Fruit fly (Drosophila melanogaster): ENCODE results near the gene Glys.

Glys gene

dm6 chr3R:15112232-15112631 lies 35.1 kb downstream of the Glys start (continued):
- TF ChIP-seq fkh (GFP tag; optimal IDR thresholded peaks at IDR 0.05) (no peak), lz (GFP tag; optimal IDR thresholded peaks at IDR 0.05) (no peak), CG6854 (GFP tag; optimal IDR thresholded peaks at IDR 0.05) (no peak), Ets21C (GFP tag; optimal IDR thresholded peaks at IDR 0.05) (no peak), Blimp-1 (GFP tag; optimal IDR thresholded peaks at IDR 0.05) (no peak), fd59A (GFP tag; optimal IDR thresholded peaks at IDR 0.05) (no peak), CG31627 (GFP tag; optimal IDR thresholded peaks at IDR 0.05) (no peak), CG11902 (GFP tag; optimal IDR thresholded peaks at IDR 0.05) (no peak), CG7368 (GFP tag; optimal IDR thresholded peaks at IDR 0.05) (peak; percentile 9), ss (GFP tag; optimal IDR thresholded peaks at IDR 0.05) (peak; percentile 67), CG6163 (GFP tag; IDR thresholded peaks at IDR 0.05) (peak; percentile 88), Smox (GFP tag; optimal IDR thresholded peaks at IDR 0.05) (no peak), CG6276 (GFP tag; optimal IDR thresholded peaks at IDR 0.05) (no peak), Met (GFP tag; optimal IDR thresholded peaks at IDR 0.05) (no peak), CG15336 (GFP tag; IDR thresholded peaks at IDR 0.05) (peak; percentile 57; the same call in 1 of the 2 replicates), Hr39 (GFP tag; optimal IDR thresholded peaks at IDR 0.05) (no peak)

dm6 chr3R:15110135-15110534 lies 37.2 kb downstream of the Glys start:
- TF ChIP-seq Sox14 (GFP tag; optimal IDR thresholded peaks at IDR 0.05) (no peak), ss (GFP tag; optimal IDR thresholded peaks at IDR 0.05) (peak in 1 of 2 experiments; percentile 8), Hr4 (GFP tag; optimal IDR thresholded peaks at IDR 0.05) (peak; percentile 56), CG3032 (tag; optimal IDR thresholded peaks at IDR 0.05) (peak; percentile 1), Sox15 (GFP tag; optimal IDR thresholded peaks at IDR 0.05) (no peak), acj6 (GFP tag; optimal IDR thresholded peaks at IDR 0.05) (peak; percentile 14), CG6163 (GFP tag; IDR thresholded peaks at IDR 0.05) (peak; percentile 59; the same call in 2 of the 3 replicates), CG3919 (GFP tag; optimal IDR thresholded peaks at IDR 0.05) (peak; percentile 13), CG32006 (GFP tag; optimal IDR thresholded peaks at IDR 0.05) (peak; percentile 64), eg (GFP tag; IDR thresholded peaks at IDR 0.05) (peak; percentile 66; the same call in 1 of the 3 replicates), salr (GFP tag; optimal IDR thresholded peaks at IDR 0.05) (peak in 1 of 2 experiments; percentile 27), achi (GFP tag; optimal IDR thresholded peaks at IDR 0.05) (peak; percentile 11), pdm3 (GFP tag; optimal IDR thresholded peaks at IDR 0.05) (peak; percentile 30), CG8119 (GFP tag; IDR thresholded peaks at IDR 0.05) (peak; percentile 54), CG4318 (GFP tag; optimal IDR thresholded peaks at IDR 0.05) (peak; percentile 23), Eip75B (GFP tag; optimal IDR thresholded peaks at IDR 0.05) (no peak), Smox (GFP tag; optimal IDR thresholded peaks at IDR 0.05) (no peak), net (GFP tag; optimal IDR thresholded peaks at IDR 0.05) (peak; percentile 9), Eip78C (GFP tag) (peak; percentile 69), CG6854 (GFP tag; optimal IDR thresholded peaks at IDR 0.05) (no peak), CG6276 (GFP tag; optimal IDR thresholded peaks at IDR 0.05) (peak; percentile 34), svp (GFP tag) (peak; percentile 45), CG15336 (GFP tag; IDR thresholded peaks at IDR 0.05) (peak; percentile 67; the same call in 1 of the 2 replicates), OdsH (GFP tag; optimal IDR thresholded peaks at IDR 0.05) (peak; percentile 21), cyc (GFP tag; optimal IDR thresholded peaks at IDR 0.05) (no peak), CG6792 (GFP tag; optimal IDR thresholded peaks at IDR 0.05) (no peak), CG7368 (GFP tag; optimal IDR thresholded peaks at IDR 0.05) (no peak)

- TF ChIP-seq Eip75B (GFP tag; optimal IDR thresholded peaks at IDR 0.05) (peak; percentile 81), CG3032 (tag; optimal IDR thresholded peaks at IDR 0.05) (peak; percentile 68), Smox (GFP tag; optimal IDR thresholded peaks at IDR 0.05) (peak; percentile 85), Met (GFP tag; optimal IDR thresholded peaks at IDR 0.05) (peak; percentile 84), CG6163 (GFP tag; IDR thresholded peaks at IDR 0.05) (no peak), Hr4 (GFP tag; optimal IDR thresholded peaks at IDR 0.05) (peak; percentile 58), CG11762 (GFP tag; optimal IDR thresholded peaks at IDR 0.05; ENCODE audit: insufficient read depth) (peak; percentile 63), Hr39 (GFP tag; optimal IDR thresholded peaks at IDR 0.05) (peak; percentile 94), CG34406 (GFP tag; optimal IDR thresholded peaks at IDR 0.05) (peak; percentile 74), CG10631 (GFP tag; optimal IDR thresholded peaks at IDR 0.05) (peak; percentile 80), fd59A (GFP tag; optimal IDR thresholded peaks at IDR 0.05) (peak; percentile 67), CG7368 (GFP tag; optimal IDR thresholded peaks at IDR 0.05) (peak; percentile 66), Gug (GFP tag; IDR thresholded peaks at IDR 0.05) (no peak), topi (GFP tag; optimal IDR thresholded peaks at IDR 0.05) (peak; percentile 76), Hr38 (GFP tag; optimal IDR thresholded peaks at IDR 0.05) (no peak), Lpt (GFP tag; optimal IDR thresholded peaks at IDR 0.05) (no peak), Sox102F (GFP tag; optimal IDR thresholded peaks at IDR 0.05) (peak; percentile 46), CG4318 (GFP tag; optimal IDR thresholded peaks at IDR 0.05) (no peak), achi (GFP tag; optimal IDR thresholded peaks at IDR 0.05) (peak; percentile 70), CG6792 (GFP tag; optimal IDR thresholded peaks at IDR 0.05) (peak; percentile 79), Ets96B (tag; optimal IDR thresholded peaks at IDR 0.05) (peak; percentile 9), Sox14 (GFP tag; optimal IDR thresholded peaks at IDR 0.05) (peak; percentile 75), svp (GFP tag) (peak; percentile 69), acj6 (GFP tag; optimal IDR thresholded peaks at IDR 0.05) (peak; percentile 85), Eip93F (GFP tag; optimal IDR thresholded peaks at IDR 0.05) (no peak), CG6854 (GFP tag; optimal IDR thresholded peaks at IDR 0.05) (peak; percentile 75), cyc (GFP tag; optimal IDR thresholded peaks at IDR 0.05) (peak; percentile 93)
These were observed 51.7 kb downstream of the Glys start, which contains the start of gene CG6966 for dm6 chr3R:15095550-15096031. Gene CG6966, minus strand, starts transcription at chr3R:15095631.

Measured in whole organism, prepupa.